Worm (Caenorhabditis elegans) whole organism, late embryonic: ENCODE results near the gene Y26G10.4.

ENCODE experiments used
- F13H6.1 ChIP-seq: sonication (generic microtip); optimal IDR thresholded peaks from 2 replicates; lab custom pipeline; 2016; ENCODE audit warnings: missing genetic modification characterization, missing compliant biosample characterization
- elt-2 ChIP-seq: sonication (generic microtip); optimal IDR thresholded peaks from 2 replicates; lab custom pipeline; 2016; ENCODE audit warnings: missing genetic modification reagents, missing genetic modification characterization, missing compliant biosample characterization
- mec-3 ChIP-seq: sonication (generic microtip); optimal IDR thresholded peaks from 2 replicates; lab custom pipeline; 2016; ENCODE audit warnings: borderline replicate concordance, missing genetic modification characterization, missing compliant biosample characterization
- nfya-1 ChIP-seq: sonication (generic microtip); optimal IDR thresholded peaks from 2 replicates; lab custom pipeline; 2017; ENCODE audit warnings: missing genetic modification characterization, mild to moderate bottlenecking, missing compliant biosample characterization, antibody characterized with exemption, moderate library complexity

DNA sequence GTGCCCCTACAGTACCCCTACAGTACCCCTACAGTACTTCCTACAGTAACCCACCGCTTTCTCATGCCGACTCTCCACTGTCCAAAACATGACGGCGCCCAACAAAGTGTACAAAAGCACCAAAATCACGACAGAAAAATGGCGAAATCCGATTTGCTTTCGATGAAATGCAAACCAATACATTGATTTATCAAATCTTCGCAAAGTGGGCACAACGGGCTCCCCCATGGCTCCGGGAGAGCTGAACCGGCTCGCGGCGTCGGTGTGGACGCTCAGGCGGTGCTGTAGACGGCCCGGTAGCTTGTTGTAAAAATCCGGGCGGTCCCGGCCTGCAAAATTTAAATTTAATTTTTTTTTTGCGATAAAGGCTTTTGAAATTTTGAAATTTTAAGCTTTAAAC, 13.4 kb upstream of the Y26G10.4 start:
- TF ChIP-seq nfya-1 (tag; lab: Kevin White, UChicago): no peak
- TF ChIP-seq F13H6.1 (tag; lab: Kevin White, UChicago): no peak
- TF ChIP-seq mec-3 (tag; lab: Kevin White, UChicago): no peak
- no peak for TF ChIP-seq elt-2 (tag; lab: Kevin White, UChicago)
